Worm (Caenorhabditis elegans): ENCODE data around the gene B0222.1.

B0222.1 gene

DNA sequence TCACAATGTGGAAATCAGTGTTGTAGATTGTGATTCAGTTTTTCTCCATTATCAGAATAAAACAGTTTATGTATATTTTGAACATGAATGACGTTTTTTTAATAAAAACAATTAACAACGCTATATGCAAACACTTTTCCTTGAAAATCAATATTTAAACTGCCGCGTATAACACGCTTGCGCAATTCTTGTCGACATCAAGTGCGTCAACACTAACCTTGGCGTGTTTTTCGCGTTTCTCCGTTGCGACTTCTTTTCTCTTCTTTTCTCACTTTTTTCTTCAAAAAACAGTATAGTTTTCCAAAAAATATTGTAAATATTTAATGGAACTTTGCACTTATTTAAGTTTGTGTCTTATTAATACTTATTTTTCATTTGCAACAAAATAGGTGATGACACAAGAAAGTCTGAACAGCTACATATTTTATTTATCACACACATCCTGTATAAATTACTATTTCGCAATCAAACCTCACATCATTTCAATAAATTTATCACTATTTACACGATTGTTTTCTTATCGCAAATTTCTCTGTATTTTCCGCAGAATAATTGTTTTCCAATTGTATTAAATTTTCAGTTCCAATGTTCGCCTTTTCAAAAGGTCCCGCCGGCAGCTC, 41.3 kb downstream of the B0222.1 start, which contains the start of gene spas-1:
Gene spas-1, plus strand, starts transcription at position 572 of the 620 bp plus-strand sequence.
- TF ChIP-seq ztf-23 (GFP tag; IDR thresholded peaks at IDR 0.05), result peak; percentile 72; the same call in 1 of the 2 replicates
- TF ChIP-seq T22C8.4 (GFP tag; IDR thresholded peaks at IDR 0.05), result peak; percentile 78
- TF ChIP-seq ref-1 (GFP tag; conservative IDR thresholded peaks at IDR 0.05), result no peak
- peak; percentile 78 for TF ChIP-seq tab-1 (GFP tag; IDR thresholded peaks at IDR 0.05)
- TF ChIP-seq flt-1 (GFP tag; IDR thresholded peaks at IDR 0.05), result no peak; the same call in 1 of the 2 replicates
- peak; percentile 68 for TF ChIP-seq cog-1 (tag; optimal IDR thresholded peaks at IDR 0.05)
- peak; percentile 6 for TF ChIP-seq med-1 (GFP tag; optimal IDR thresholded peaks at IDR 0.05; ENCODE audit: insufficient read depth)
- TF ChIP-seq klf-2 (GFP tag; conservative IDR thresholded peaks at IDR 0.05), result no peak
- no peak for TF ChIP-seq ztf-29 (GFP tag; IDR thresholded peaks at IDR 0.05)

DNA sequence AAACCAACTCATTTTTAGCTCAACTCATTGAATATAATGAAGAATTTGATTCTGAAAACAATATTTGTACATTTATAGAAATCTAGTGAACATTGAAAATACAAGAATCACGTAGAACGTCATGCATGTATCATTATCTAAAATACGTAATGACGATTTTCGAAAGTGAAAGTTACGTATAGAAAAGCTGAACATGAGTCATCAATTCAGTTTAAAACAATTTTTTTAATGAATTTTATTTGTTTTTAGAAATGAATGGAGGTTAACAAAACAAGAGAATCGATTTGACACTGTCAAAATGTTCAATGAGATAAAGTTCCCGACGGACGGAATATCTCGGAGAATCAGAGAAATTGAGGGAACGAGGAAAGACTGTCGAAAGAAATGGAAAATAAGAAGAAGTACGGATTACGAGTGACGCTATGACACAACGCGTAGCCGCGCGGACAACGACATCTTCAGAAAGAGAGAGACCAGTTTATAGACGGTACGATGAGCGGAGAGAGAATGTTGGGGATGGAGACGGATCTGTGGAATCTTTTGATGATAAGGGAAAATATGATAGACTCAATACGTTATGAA, 47.7 kb downstream of the B0222.1 start, which contains the start of gene ptr-1:
Gene ptr-1, minus strand, starts transcription at position 51 of the 582 bp plus-strand sequence.
- TF ChIP-seq klf-2 (GFP tag; conservative IDR thresholded peaks at IDR 0.05) (no peak), ztf-23 (GFP tag; IDR thresholded peaks at IDR 0.05) (no peak), flt-1 (GFP tag; IDR thresholded peaks at IDR 0.05) (no peak), tab-1 (GFP tag; IDR thresholded peaks at IDR 0.05) (no peak), med-1 (GFP tag; optimal IDR thresholded peaks at IDR 0.05; ENCODE audit: insufficient read depth) (no peak), cog-1 (tag; optimal IDR thresholded peaks at IDR 0.05) (no peak), ref-1 (GFP tag; conservative IDR thresholded peaks at IDR 0.05) (no peak), T22C8.4 (GFP tag; IDR thresholded peaks at IDR 0.05) (no peak), ztf-29 (GFP tag; IDR thresholded peaks at IDR 0.05) (no peak)

DNA sequence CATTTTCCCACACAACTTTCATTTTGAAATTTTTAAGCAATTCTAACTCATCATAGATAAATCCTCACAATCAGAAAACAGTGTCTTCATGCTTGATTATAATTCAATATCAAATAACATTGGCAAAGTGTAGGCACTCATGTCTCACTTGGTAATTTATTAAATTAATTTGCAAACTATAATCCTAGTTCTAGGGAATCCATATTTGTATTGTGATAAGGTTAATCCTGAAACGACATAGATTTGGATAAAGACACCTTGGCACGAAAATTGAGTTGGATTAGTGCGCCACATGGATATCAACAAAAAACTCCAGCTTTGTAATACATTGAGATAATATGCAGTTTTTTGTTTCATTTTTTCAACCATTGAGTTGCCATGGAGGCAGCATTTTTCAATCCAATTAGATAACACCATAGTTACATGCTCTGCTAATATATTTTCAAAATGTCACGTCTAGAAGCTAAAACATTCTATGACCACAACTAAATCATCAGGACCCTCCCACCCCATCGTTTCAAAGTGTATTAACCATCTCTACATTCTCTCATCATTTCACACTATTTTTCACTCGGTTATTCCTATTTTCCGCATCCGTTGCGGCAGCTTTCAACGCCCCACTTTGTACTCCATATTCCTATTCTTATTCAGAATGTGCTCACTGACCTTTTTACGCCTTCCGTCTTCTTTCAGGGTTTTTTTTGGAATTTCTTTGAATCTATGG, 49.8 kb downstream of the B0222.1 start:
- TF ChIP-seq med-1 (GFP tag; optimal IDR thresholded peaks at IDR 0.05; ENCODE audit: insufficient read depth) (no peak), ztf-23 (GFP tag; IDR thresholded peaks at IDR 0.05) (no peak), flt-1 (GFP tag; IDR thresholded peaks at IDR 0.05) (no peak), ztf-29 (GFP tag; IDR thresholded peaks at IDR 0.05) (no peak), ref-1 (GFP tag; conservative IDR thresholded peaks at IDR 0.05) (no peak), tab-1 (GFP tag; IDR thresholded peaks at IDR 0.05) (no peak), T22C8.4 (GFP tag; IDR thresholded peaks at IDR 0.05) (no peak), cog-1 (tag; optimal IDR thresholded peaks at IDR 0.05) (no peak), klf-2 (GFP tag; conservative IDR thresholded peaks at IDR 0.05) (no peak)

All from whole organism, midembryonic.